Worm (Caenorhabditis elegans): ENCODE results near the gene C16D9.6.

DNA sequence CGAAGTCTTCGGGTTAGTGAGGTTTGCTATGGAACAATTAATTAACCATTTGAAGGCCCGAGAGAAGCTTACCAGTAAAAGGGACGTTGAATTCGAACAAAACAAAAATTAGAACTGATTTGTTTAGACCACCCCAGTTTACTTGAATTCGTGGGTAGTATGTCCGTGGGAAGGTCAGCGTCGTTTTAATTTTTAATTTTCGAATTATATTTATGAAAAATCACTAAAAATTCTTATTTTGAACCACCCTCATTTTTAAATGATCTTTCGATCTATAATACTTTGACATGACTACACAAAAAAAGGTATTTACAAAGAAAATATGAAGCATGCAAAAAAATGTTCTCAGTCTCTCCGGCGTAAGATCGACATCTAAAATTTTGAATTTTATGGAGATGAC is 4.7 kb downstream of the C16D9.6 start, which contains the start of gene C16D9.5:
- TF ChIP-seq aly-1 (tag; optimal IDR thresholded peaks at IDR 0.05) (no peak), ama-1 (optimal IDR thresholded peaks at IDR 0.05) (no peak), pes-1 (GFP tag; IDR thresholded peaks at IDR 0.05) (no peak), ceh-13 (GFP tag; optimal IDR thresholded peaks at IDR 0.05) (no peak), flt-1 (GFP tag; IDR thresholded peaks at IDR 0.05) (no peak), ets-7 (tag; optimal IDR thresholded peaks at IDR 0.05) (no peak), tbx-11 (GFP tag; IDR thresholded peaks at IDR 0.05) (no peak), ceh-36 (tag; optimal IDR thresholded peaks at IDR 0.05) (no peak), B0310.2 (tag; optimal IDR thresholded peaks at IDR 0.05) (no peak)

All from whole organism, early embryonic.